Worm (Caenorhabditis elegans) whole organism, early embryonic: ENCODE results near the gene apc-17.

Source experiments
- B0310.2 ChIP-seq: sonication (generic microtip); optimal IDR thresholded peaks from 2 replicates; lab custom pipeline; 2016; ENCODE audit warnings: mild to moderate bottlenecking, missing genetic modification characterization, missing compliant biosample characterization
- F13C5.2 ChIP-seq: sonication (generic microtip); optimal IDR thresholded peaks from 2 replicates; lab custom pipeline; 2017; ENCODE audit warnings: mild to moderate bottlenecking, missing genetic modification characterization, inconsistent platforms, missing compliant biosample characterization
- aly-1 ChIP-seq: sonication (generic microtip); optimal IDR thresholded peaks from 2 replicates; lab custom pipeline; 2016; ENCODE audit warnings: missing genetic modification characterization, missing compliant biosample characterization
- ama-1 ChIP-seq: fragments of 150-350 bp; optimal IDR thresholded peaks from 2 replicates; lab custom pipeline; 2014
- ceh-13 ChIP-seq: fragments of 200-800 bp; sonication (Bioruptor generic); optimal IDR thresholded peaks from 2 replicates; lab custom pipeline; 2018; ENCODE audit warnings: mild to moderate bottlenecking, missing genetic modification characterization, missing compliant biosample characterization
- ceh-36 ChIP-seq: sonication (generic microtip); optimal IDR thresholded peaks from 2 replicates; lab custom pipeline; 2016; ENCODE audit warnings: missing genetic modification characterization, inconsistent platforms, missing compliant biosample characterization
- ets-7 ChIP-seq: sonication (generic microtip); optimal IDR thresholded peaks from 2 replicates; lab custom pipeline; 2016; ENCODE audit warnings: missing genotype, missing genetic modification characterization, missing compliant biosample characterization
- flt-1 ChIP-seq: fragments of 200-800 bp; sonication (Bioruptor generic); IDR thresholded peaks from 2 replicates; pipeline ENCODE4 v1.3.6; 2022; ENCODE audit warnings: missing genetic modification characterization, missing compliant biosample characterization
- hmbx-1 ChIP-seq: sonication (generic microtip); optimal IDR thresholded peaks from 2 replicates; lab custom pipeline; 2016; ENCODE audit warnings: mild to moderate bottlenecking, missing genetic modification characterization, missing compliant biosample characterization
- hmg-4 ChIP-seq: fragments of 200-800 bp; sonication (Bioruptor generic); optimal IDR thresholded peaks from 2 replicates; lab custom pipeline; 2018; ENCODE audit warnings: mild to moderate bottlenecking, missing genetic modification characterization, missing compliant biosample characterization
- hnd-1 ChIP-seq: sonication (generic microtip); optimal IDR thresholded peaks from 2 replicates; lab custom pipeline; 2016; ENCODE audit warnings: missing genetic modification characterization, missing compliant biosample characterization
- pes-1 ChIP-seq: fragments of 200-800 bp; sonication (Bioruptor generic); IDR thresholded peaks from 2 replicates; pipeline ENCODE4 v1.3.6; 2022; ENCODE audit warnings: missing genetic modification reagents, missing genetic modification characterization, missing compliant biosample characterization
- scrt-1 ChIP-seq: fragments of 200-800 bp; sonication (Bioruptor generic); IDR thresholded peaks from 2 replicates; pipeline ENCODE4 v1.3.6; 2022; ENCODE audit warnings: missing genetic modification characterization, missing compliant biosample characterization
- sea-1 ChIP-seq: fragments of 200-800 bp; sonication (Bioruptor generic); conservative IDR thresholded peaks from 2 replicates; pipeline ENCODE4 v1.3.6; 2022; ENCODE audit warnings: missing genetic modification characterization, missing compliant biosample characterization
- tbx-11 ChIP-seq: fragments of 200-800 bp; sonication (Bioruptor generic); IDR thresholded peaks from 2 replicates; pipeline ENCODE4 v1.3.6; 2022; ENCODE audit warnings: missing genetic modification characterization, missing compliant biosample characterization
- tbx-37 ChIP-seq: fragments of 200-800 bp; sonication (Bioruptor generic); conservative IDR thresholded peaks from 2 replicates; pipeline ENCODE4 v1.3.6; 2022; ENCODE audit warnings: missing genetic modification reagents, missing genetic modification characterization, missing compliant biosample characterization
- tra-4 ChIP-seq: sonication (generic microtip); optimal IDR thresholded peaks from 2 replicates; lab custom pipeline; 2017; ENCODE audit warnings: missing genetic modification characterization, missing compliant biosample characterization

apc-17 gene

ce11 chrII:11091577-11091976, 16.4 kb upstream of the apc-17 start:
- TF ChIP-seq ceh-13 (GFP tag; lab: Kevin White, UChicago) (no peak), tbx-11 (GFP tag; lab: Robert Waterston, UW) (no peak), aly-1 (no peak)

DNA sequence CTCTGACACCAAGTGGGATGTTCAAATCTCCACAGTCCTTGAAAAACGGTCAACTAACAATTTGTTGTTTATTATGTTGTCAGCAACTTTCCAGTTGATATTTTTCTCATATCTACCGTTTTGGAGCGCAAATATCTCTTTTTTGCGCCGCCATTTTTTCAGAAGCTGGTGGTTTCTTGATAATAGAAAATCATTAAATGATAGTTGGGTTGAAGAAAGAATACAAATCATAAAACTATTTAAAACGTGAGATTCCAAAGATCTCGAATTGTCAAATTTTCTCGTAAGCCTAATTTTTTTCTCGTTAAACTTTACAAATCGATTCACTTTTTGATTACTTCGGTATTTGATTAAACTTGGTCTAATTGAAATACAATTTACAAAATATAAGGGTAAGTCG, 15.5 kb upstream of the apc-17 start, which contains the start of gene rpl-42:
rpl-42 (plus strand) TSS at position 301 of the 400 bp plus-strand sequence.
- TF ChIP-seq hmg-4 (no peak), flt-1 (no peak), ceh-36 (tag; lab: Kevin White, UChicago) (no peak), ama-1 (lab: Kevin White, UChicago) (no peak), ceh-13 (GFP tag; lab: Kevin White, UChicago) (no peak)

DNA sequence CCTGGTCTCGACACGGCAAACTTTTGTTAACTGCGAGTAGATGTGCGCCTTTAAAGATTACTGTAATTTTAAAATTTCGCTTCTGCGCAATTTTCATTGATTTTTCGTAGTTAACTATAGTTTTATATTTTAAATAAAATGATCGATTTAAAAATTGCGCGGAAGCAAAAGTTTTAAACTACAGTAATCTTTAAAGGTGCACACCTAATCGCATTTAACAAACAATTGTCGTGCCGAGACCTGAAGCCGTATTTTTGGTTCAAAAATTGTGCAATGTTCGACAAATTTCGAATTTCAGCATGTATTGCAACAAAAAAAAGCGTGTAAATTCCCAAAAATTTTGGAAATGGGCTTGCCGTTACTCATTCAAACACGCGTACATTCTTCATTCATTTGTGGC, 13.5 kb upstream of the apc-17 start:
- no peak for TF ChIP-seq ceh-36 (tag; lab: Kevin White, UChicago)
- TF ChIP-seq hmg-4: no peak
- TF ChIP-seq ceh-13 (GFP tag; lab: Kevin White, UChicago): no peak
- no peak for TF ChIP-seq B0310.2 (tag; lab: Kevin White, UChicago)
- TF ChIP-seq F13C5.2 (tag; lab: Kevin White, UChicago): no peak
- no peak for TF ChIP-seq ets-7 (tag; lab: Kevin White, UChicago)
- TF ChIP-seq tbx-11 (GFP tag; lab: Robert Waterston, UW): no peak
- no peak for TF ChIP-seq tra-4 (tag; lab: Kevin White, UChicago)
- TF ChIP-seq ama-1 (lab: Kevin White, UChicago): no peak
- TF ChIP-seq tbx-37 (GFP tag; lab: Robert Waterston, UW): no peak
- TF ChIP-seq flt-1: no peak
- TF ChIP-seq aly-1: no peak
- TF ChIP-seq hmbx-1 (tag; lab: Kevin White, UChicago): no peak
- TF ChIP-seq pes-1 (GFP tag; lab: Robert Waterston, UW): no peak
- TF ChIP-seq scrt-1: no peak
- no peak for TF ChIP-seq sea-1 (GFP tag; lab: Robert Waterston, UW)
- TF ChIP-seq hnd-1: no peak

DNA sequence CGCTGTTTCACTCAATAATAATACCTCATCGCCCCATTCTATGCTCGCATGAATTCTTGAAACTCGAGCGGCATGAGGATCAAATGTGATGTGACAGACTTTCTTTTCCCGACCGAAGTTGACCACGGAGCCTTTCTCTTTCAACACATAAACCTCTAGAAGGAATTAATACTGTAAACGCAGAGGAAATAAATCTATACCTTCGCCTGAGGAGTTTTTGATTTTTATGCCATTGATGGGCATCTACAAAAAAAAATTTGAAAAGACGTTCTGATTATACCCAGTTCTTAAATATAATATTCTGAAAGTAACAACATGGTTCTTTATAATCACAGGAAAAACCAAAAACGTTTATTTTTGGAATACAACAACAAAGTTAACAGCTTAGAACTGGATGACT, 11.7 kb upstream of the apc-17 start, which contains the start of gene nbs-1:
nbs-1 (minus strand) TSS at position 246 of the 400 bp plus-strand sequence.
- TF ChIP-seq pes-1 (GFP tag; lab: Robert Waterston, UW) (no peak), ceh-13 (GFP tag; lab: Kevin White, UChicago) (no peak), hmbx-1 (tag; lab: Kevin White, UChicago) (no peak), tra-4 (tag; lab: Kevin White, UChicago) (no peak), ceh-36 (tag; lab: Kevin White, UChicago) (no peak), tbx-37 (GFP tag; lab: Robert Waterston, UW) (no peak), tbx-11 (GFP tag; lab: Robert Waterston, UW) (no peak), hnd-1 (no peak), flt-1 (no peak), ama-1 (lab: Kevin White, UChicago) (no peak), F13C5.2 (tag; lab: Kevin White, UChicago) (no peak), sea-1 (GFP tag; lab: Robert Waterston, UW) (no peak), aly-1 (no peak)

- TF ChIP-seq tbx-37 (GFP tag; lab: Robert Waterston, UW) (0 out of 2 replicates have a peak, but pooled peaks have one; percentile 18), flt-1 (no peak), pes-1 (GFP tag; lab: Robert Waterston, UW) (no peak), hmg-4 (no peak), hnd-1 (no peak), F13C5.2 (tag; lab: Kevin White, UChicago) (peak; percentile 23)
Measured at ce11 chrII:11097154-11097887, 10.6 kb upstream of the apc-17 start, which contains the start of the genes rpl-36.A and nuo-1. TSS of gene rpl-36.A (minus strand) at chrII:11097204. TSS of gene nuo-1 (plus strand) at chrII:11097837.

DNA sequence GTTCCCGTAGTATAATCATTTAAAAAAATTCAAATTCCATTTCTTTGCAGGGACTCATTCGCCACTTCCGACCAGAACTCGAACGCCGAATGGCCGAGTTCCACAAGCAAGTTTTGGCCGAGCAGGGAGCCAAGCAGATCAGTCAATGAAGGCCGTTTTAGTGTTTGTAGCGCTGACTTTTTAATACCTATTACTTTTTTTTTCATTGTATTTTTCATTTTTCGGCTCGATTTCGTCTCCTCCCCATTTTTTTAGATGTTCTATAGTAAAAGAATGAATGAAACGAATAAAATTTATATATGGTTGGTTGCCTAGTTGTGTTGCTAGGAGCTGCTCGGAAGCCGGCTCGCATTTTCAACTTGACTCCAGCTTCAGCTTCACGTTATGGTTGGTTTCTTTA, 8.1 kb upstream of the apc-17 start, which contains the start of gene C09H10.4:
C09H10.4 (plus strand) TSS at position 301 of the 400 bp plus-strand sequence.
- TF ChIP-seq aly-1: no peak
- TF ChIP-seq sea-1 (GFP tag; lab: Robert Waterston, UW): no peak
- no peak for TF ChIP-seq tbx-37 (GFP tag; lab: Robert Waterston, UW)
- TF ChIP-seq B0310.2 (tag; lab: Kevin White, UChicago): no peak
- TF ChIP-seq tra-4 (tag; lab: Kevin White, UChicago): no peak
- TF ChIP-seq scrt-1: no peak
- TF ChIP-seq F13C5.2 (tag; lab: Kevin White, UChicago): no peak
- no peak for TF ChIP-seq ets-7 (tag; lab: Kevin White, UChicago)
- TF ChIP-seq ceh-36 (tag; lab: Kevin White, UChicago): no peak
- no peak for TF ChIP-seq ama-1 (lab: Kevin White, UChicago)
- TF ChIP-seq ceh-13 (GFP tag; lab: Kevin White, UChicago): no peak
- no peak for TF ChIP-seq pes-1 (GFP tag; lab: Robert Waterston, UW)

DNA sequence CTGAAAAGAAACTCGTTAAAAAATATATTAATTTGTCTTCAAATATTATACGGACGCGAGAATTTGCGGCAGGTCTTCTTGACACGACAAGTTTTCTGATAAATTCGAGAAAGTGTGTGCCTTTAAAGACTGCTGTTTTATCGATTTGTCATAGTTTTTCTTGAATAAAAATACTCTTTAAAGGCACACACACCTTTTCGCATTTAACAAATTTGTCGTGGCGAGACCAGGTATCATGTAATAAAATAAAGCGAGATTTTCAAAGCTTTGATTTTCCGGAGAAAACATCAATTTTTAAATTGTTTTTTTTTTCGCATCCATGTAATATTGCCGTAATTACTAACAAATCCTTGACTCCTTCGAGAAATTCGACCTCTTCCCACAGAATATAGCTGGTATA, 6.8 kb upstream of the apc-17 start:
- TF ChIP-seq tra-4 (tag; lab: Kevin White, UChicago) (no peak), hmbx-1 (tag; lab: Kevin White, UChicago) (no peak), sea-1 (GFP tag; lab: Robert Waterston, UW) (no peak), aly-1 (no peak), ama-1 (lab: Kevin White, UChicago) (no peak), ceh-36 (tag; lab: Kevin White, UChicago) (no peak), B0310.2 (tag; lab: Kevin White, UChicago) (no peak), ets-7 (tag; lab: Kevin White, UChicago) (no peak), hnd-1 (no peak), tbx-11 (GFP tag; lab: Robert Waterston, UW) (no peak), hmg-4 (no peak), ceh-13 (GFP tag; lab: Kevin White, UChicago) (no peak), flt-1 (no peak), scrt-1 (no peak), F13C5.2 (tag; lab: Kevin White, UChicago) (no peak), pes-1 (GFP tag; lab: Robert Waterston, UW) (no peak)
